Worm (Caenorhabditis elegans): Measurements from ENCODE around the gene C06A8.6.

DNA sequence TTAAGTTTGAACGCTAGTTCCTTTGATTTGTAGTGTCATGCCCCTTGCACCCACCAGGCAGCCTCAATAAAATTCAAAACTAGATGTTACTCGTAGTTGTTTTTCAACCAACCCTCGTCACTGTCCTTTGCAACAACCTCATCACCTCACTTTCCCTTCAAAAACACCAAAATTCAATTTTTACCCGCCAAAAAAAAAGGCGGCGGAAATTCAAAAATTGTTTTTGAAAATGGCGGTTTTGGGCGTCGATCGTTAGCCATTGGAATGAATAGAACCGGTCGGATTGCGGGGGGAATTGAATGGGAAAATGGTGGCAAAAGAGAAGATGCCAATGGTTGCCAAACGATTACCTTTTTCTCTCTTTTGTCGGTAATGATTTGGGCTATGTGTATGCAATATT, 33.8 kb downstream of the C06A8.6 start:
- no peak for TF ChIP-seq ceh-36 (tag; optimal IDR thresholded peaks at IDR 0.05)
- TF ChIP-seq ama-1 (optimal IDR thresholded peaks at IDR 0.05), result no peak
- no peak for TF ChIP-seq B0310.2 (tag; optimal IDR thresholded peaks at IDR 0.05)
- no peak for TF ChIP-seq F13C5.2 (tag; optimal IDR thresholded peaks at IDR 0.05)
- no peak for TF ChIP-seq hmg-4 (GFP tag; optimal IDR thresholded peaks at IDR 0.05)
- no peak for TF ChIP-seq pes-1 (GFP tag; IDR thresholded peaks at IDR 0.05)
- TF ChIP-seq scrt-1 (GFP tag; IDR thresholded peaks at IDR 0.05), result no peak
- no peak for TF ChIP-seq flt-1 (GFP tag; IDR thresholded peaks at IDR 0.05)
- TF ChIP-seq ets-7 (tag; optimal IDR thresholded peaks at IDR 0.05), result no peak
- no peak for TF ChIP-seq hmbx-1 (tag; optimal IDR thresholded peaks at IDR 0.05)
- no peak for TF ChIP-seq aly-1 (tag; optimal IDR thresholded peaks at IDR 0.05)
- no peak for TF ChIP-seq hnd-1 (tag; optimal IDR thresholded peaks at IDR 0.05)
